Fruit fly (Drosophila melanogaster) whole organism, wandering third instar larva: Measurements from ENCODE around the gene Gr93d.
A peak's percentile ranks its signal among the peaks of the same experiment; 100 is the strongest.

Experiments
- Abd-B ChIP-seq: fragments of >200 bp; optimal IDR thresholded peaks from 2 replicates; lab custom pipeline; 2017; ENCODE audit warnings: missing biosample characterization, missing genetic modification characterization
- CG32264 ChIP-seq: fragments of 200-800 bp; sonication (Bioruptor generic); optimal IDR thresholded peaks from 2 replicates; lab custom pipeline; 2016; ENCODE audit warnings: missing biosample characterization, missing genetic modification characterization
- CG9705 ChIP-seq: fragments of 200-800 bp; sonication (Bioruptor generic); optimal IDR thresholded peaks from 2 replicates; lab custom pipeline; 2018; ENCODE audit warnings: missing biosample characterization, mild to moderate bottlenecking, missing genetic modification characterization
- CrebA ChIP-seq: fragments of 200-800 bp; sonication (Bioruptor generic); optimal IDR thresholded peaks from 2 replicates; lab custom pipeline; 2016; ENCODE audit warnings: missing biosample characterization, mild to moderate bottlenecking, missing genetic modification characterization, borderline replicate concordance
- Dfd ChIP-seq: fragments of >200 bp; optimal IDR thresholded peaks from 2 replicates; lab custom pipeline; 2017; ENCODE audit warnings: missing biosample characterization, missing genetic modification characterization
- Dif ChIP-seq: fragments of 200-275, 200-300 bp; sonication (Bioruptor generic); optimal IDR thresholded peaks from 2 replicates; lab custom pipeline; 2018; ENCODE audit warnings: missing biosample characterization, missing genetic modification characterization; ENCODE audit not compliant: partially characterized antibody
- GATAd ChIP-seq: sonication (Bioruptor generic); optimal IDR thresholded peaks from 2 replicates; lab custom pipeline; 2016; ENCODE audit warnings: missing biosample characterization, missing genetic modification characterization
- HLH106 ChIP-seq: fragments of 200-800 bp; optimal IDR thresholded peaks from 3 replicates; lab custom pipeline; 2019; ENCODE audit warnings: missing biosample characterization, mild to moderate bottlenecking, missing genetic modification characterization, moderate library complexity
- Hnf4 ChIP-seq: fragments of 200-800 bp; sonication (Bioruptor generic); optimal IDR thresholded peaks from 2 replicates; lab custom pipeline; 2016; ENCODE audit warnings: missing biosample characterization, mild to moderate bottlenecking, missing genetic modification characterization
- Hr83 ChIP-seq: fragments of 200-300 bp; sonication (Bioruptor generic); optimal IDR thresholded peaks from 2 replicates; lab custom pipeline; 2016; ENCODE audit warnings: missing biosample characterization, mild to moderate bottlenecking, missing genetic modification characterization, moderate library complexity; ENCODE audit not compliant: poor library complexity, severe bottlenecking
- Jra ChIP-seq: sonication (Bioruptor generic); optimal IDR thresholded peaks from 2 replicates; lab custom pipeline; 2016; ENCODE audit warnings: missing biosample characterization, missing genetic modification characterization
- Mio ChIP-seq: sonication (Bioruptor generic); optimal IDR thresholded peaks from 2 replicates; lab custom pipeline; 2016; ENCODE audit warnings: missing biosample characterization, missing genetic modification characterization
- Myc ChIP-seq: fragments of >200 bp; optimal IDR thresholded peaks from 2 replicates; lab custom pipeline; 2017
- N ChIP-seq: fragments of >200 bp; optimal IDR thresholded peaks from 2 replicates; lab custom pipeline; 2018; ENCODE audit warnings: missing biosample characterization, missing external identifiers, missing genetic modification characterization
- OdsH ChIP-seq: fragments of 200-800 bp; sonication (Bioruptor generic); optimal IDR thresholded peaks from 2 replicates; lab custom pipeline; 2016; ENCODE audit warnings: missing biosample characterization, mild to moderate bottlenecking, missing genetic modification characterization
- Rel ChIP-seq, 2 experiments: fragments of 200-800 bp; sonication (Bioruptor generic) in 1 of 2; optimal IDR thresholded peaks; 2 replicates in 1 of 2; 3 replicates in 1 of 2; lab custom pipeline; 2016 to 2019; ENCODE audit warnings: mild to moderate bottlenecking in 2 of 2, missing biosample characterization in 2 of 2, missing genetic modification characterization in 2 of 2, moderate library complexity in 1 of 2
- Sp1 ChIP-seq: fragments of 200-800 bp; sonication (Bioruptor generic); optimal IDR thresholded peaks from 3 replicates; lab custom pipeline; 2019; ENCODE audit warnings: missing biosample characterization, mild to moderate bottlenecking, missing genetic modification characterization, moderate library complexity
- br ChIP-seq: fragments of 200-800 bp; sonication (Bioruptor generic); optimal IDR thresholded peaks from 2 replicates; lab custom pipeline; 2016; ENCODE audit warnings: missing biosample characterization, missing genetic modification characterization
- brk ChIP-seq: fragments of 200-800 bp; sonication (Bioruptor generic); optimal IDR thresholded peaks from 2 replicates; lab custom pipeline; 2016; ENCODE audit warnings: missing biosample characterization, mild to moderate bottlenecking, missing genetic modification characterization
- dmrt93B ChIP-seq: fragments of 200-800 bp; sonication (Bioruptor generic); optimal IDR thresholded peaks from 2 replicates; lab custom pipeline; 2018; ENCODE audit warnings: missing biosample characterization, mild to moderate bottlenecking, missing genetic modification characterization
- dsf ChIP-seq: sonication (Bioruptor generic); optimal IDR thresholded peaks from 2 replicates; lab custom pipeline; 2016; ENCODE audit warnings: missing biosample characterization, missing genetic modification characterization, borderline replicate concordance
- ey ChIP-seq: fragments of 200-800 bp; sonication (Bioruptor generic); optimal IDR thresholded peaks from 2 replicates; lab custom pipeline; 2016; ENCODE audit warnings: missing biosample characterization, missing genetic modification characterization
- foxo ChIP-seq, 2 experiments: fragments of 200-800 bp; sonication (Bioruptor generic); optimal IDR thresholded peaks; 2 replicates in 1 of 2; 3 replicates in 1 of 2; lab custom pipeline; 2016 to 2017; ENCODE audit warnings: missing biosample characterization in 2 of 2, missing genetic modification characterization in 2 of 2
- fru ChIP-seq: fragments of 200-800 bp; sonication (Bioruptor generic); optimal IDR thresholded peaks from 3 replicates; lab custom pipeline; 2016; ENCODE audit warnings: missing biosample characterization, mild to moderate bottlenecking, missing genetic modification characterization
- h ChIP-seq: fragments of 200-800 bp; sonication (Bioruptor generic); optimal IDR thresholded peaks from 3 replicates; lab custom pipeline; 2016; ENCODE audit warnings: missing biosample characterization, mild to moderate bottlenecking, missing genetic modification characterization
- jim ChIP-seq: fragments of 175-275, 200-325 bp; sonication (Bioruptor generic); optimal IDR thresholded peaks from 2 replicates; lab custom pipeline; 2016; ENCODE audit warnings: missing biosample characterization, mild to moderate bottlenecking, missing genetic modification characterization
- lola ChIP-seq: fragments of >200 bp; optimal IDR thresholded peaks from 2 replicates; lab custom pipeline; 2017; ENCODE audit warnings: missing biosample characterization, missing genetic modification characterization
- pan ChIP-seq: fragments of >200 bp; optimal IDR thresholded peaks from 2 replicates; lab custom pipeline; 2017
- psq ChIP-seq: fragments of 200-800 bp; sonication (Bioruptor generic); optimal IDR thresholded peaks from 3 replicates; lab custom pipeline; 2017; ENCODE audit warnings: missing biosample characterization, mild to moderate bottlenecking, missing genetic modification characterization, moderate library complexity
- rgr ChIP-seq: fragments of 200-800 bp; sonication (Bioruptor generic); optimal IDR thresholded peaks from 3 replicates; lab custom pipeline; 2016; ENCODE audit warnings: missing biosample characterization, mild to moderate bottlenecking, missing genetic modification characterization
- sv ChIP-seq: fragments of 200-800 bp; sonication (Bioruptor generic); optimal IDR thresholded peaks from 3 replicates; lab custom pipeline; 2016; ENCODE audit warnings: missing biosample characterization, missing genetic modification characterization
- tai ChIP-seq: sonication (Bioruptor generic); optimal IDR thresholded peaks from 2 replicates; lab custom pipeline; 2016; ENCODE audit warnings: missing biosample characterization, missing genetic modification characterization
- usp ChIP-seq: fragments of >200 bp; optimal IDR thresholded peaks from 2 replicates; lab custom pipeline; 2017; ENCODE audit warnings: missing biosample characterization, missing genetic modification characterization
- woc ChIP-seq: sonication (Bioruptor generic); optimal IDR thresholded peaks from 2 replicates; lab custom pipeline; 2016; ENCODE audit warnings: missing biosample characterization, mild to moderate bottlenecking, missing genetic modification characterization

Gene Gr93d

dm6 chr3R:21825775-21826558 is 20.5 kb downstream of the Gr93d start:
- peak; percentile 0 for TF ChIP-seq h (GFP tag; lab: Kevin White, UChicago)
- TF ChIP-seq OdsH (GFP tag; lab: Kevin White, UChicago) = no peak
- no peak for TF ChIP-seq Hr83 (GFP tag; lab: Kevin White, UChicago)
- TF ChIP-seq Sp1 (GFP tag; lab: Kevin White, UChicago) = peak; percentile 1

DNA sequence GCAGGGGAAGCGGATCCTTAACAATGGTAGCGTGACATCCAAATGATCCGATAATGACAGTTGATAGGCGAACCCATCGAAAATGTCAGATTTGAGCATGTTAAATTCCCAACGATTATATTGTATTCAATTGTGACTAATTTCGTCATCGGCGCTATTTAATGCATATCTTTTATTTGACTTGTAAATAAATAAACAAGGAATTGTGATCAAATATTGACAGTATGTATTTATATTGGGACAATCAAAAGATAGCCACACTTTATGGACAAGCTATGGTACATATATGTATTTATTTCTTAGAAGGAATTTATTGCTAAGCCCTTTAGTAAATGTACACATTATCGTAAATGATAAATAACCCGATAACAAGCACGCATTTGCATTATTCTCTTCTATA is 21.3 kb downstream of the Gr93d start:
- no peak for TF ChIP-seq usp (GFP tag; lab: Kevin White, UChicago)
- no peak for TF ChIP-seq GATAd (GFP tag; lab: Kevin White, UChicago)
- TF ChIP-seq tai (GFP tag; lab: Kevin White, UChicago) = peak; percentile 3
- TF ChIP-seq Sp1 (GFP tag; lab: Kevin White, UChicago) = peak; percentile 16
- TF ChIP-seq dsf = no peak

DNA sequence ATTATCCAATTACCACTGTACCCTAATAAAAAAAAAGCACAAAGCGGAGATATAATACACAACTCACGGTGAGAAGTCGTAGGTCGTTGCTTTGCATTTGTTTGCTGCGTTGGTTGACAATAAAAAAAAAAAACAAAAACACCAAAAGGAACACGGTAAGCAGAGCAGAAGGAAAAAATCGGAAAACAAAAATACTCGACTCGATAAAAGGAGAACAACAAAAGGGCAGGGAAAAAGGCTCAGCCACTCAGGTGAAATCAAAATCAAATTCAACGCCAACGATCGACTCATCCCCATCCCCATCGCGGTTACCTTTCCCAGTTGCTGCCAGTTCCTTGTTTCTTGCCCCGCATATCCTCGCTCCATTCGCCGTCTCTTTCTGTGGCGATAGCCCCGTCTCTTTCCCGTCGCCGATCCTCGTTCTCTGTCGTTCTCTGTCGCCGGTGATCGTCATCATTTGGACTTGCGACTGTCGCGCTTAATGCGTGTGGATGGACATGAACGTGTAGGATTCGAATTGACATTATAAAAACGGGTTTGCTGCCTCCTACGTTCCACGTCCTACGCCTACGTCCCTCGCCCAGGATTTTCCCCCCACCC is 22.0 kb downstream of the Gr93d start:
- TF ChIP-seq Dif (GFP tag; lab: Kevin White, UChicago) (peak; percentile 33), Mio (GFP tag; lab: Kevin White, UChicago) (no peak), dmrt93B (GFP tag; lab: Kevin White, UChicago) (peak; percentile 24), woc (peak; percentile 13), brk (GFP tag; lab: Kevin White, UChicago) (no peak), fru (GFP tag; lab: Kevin White, UChicago) (no peak), br (GFP tag; lab: Kevin White, UChicago) (no peak), Jra (GFP tag; lab: Kevin White, UChicago) (no peak), jim (GFP tag; lab: Kevin White, UChicago) (no peak), sv (GFP tag; lab: Kevin White, UChicago) (no peak), usp (GFP tag; lab: Kevin White, UChicago) (no peak), Dfd (GFP tag; lab: Kevin White, UChicago) (no peak), GATAd (GFP tag; lab: Kevin White, UChicago) (no peak), CG9705 (GFP tag; lab: Kevin White, UChicago) (no peak), h (GFP tag; lab: Kevin White, UChicago) (no peak), N (GFP tag; lab: Kevin White, UChicago) (no peak), foxo (GFP tag; optimal IDR thresholded peaks at IDR 0.05; lab: Kevin White, UChicago) (peak in 1 of 2 experiments; percentile 10), OdsH (GFP tag; lab: Kevin White, UChicago) (no peak), psq (peak; percentile 38), Abd-B (no peak)

dm6 chr3R:21823699-21824406 is 22.6 kb downstream of the Gr93d start:
- TF ChIP-seq Hnf4 (GFP tag; lab: Kevin White, UChicago) (no peak), CrebA (GFP tag; lab: Kevin White, UChicago) (no peak), N (GFP tag; lab: Kevin White, UChicago) (no peak), Dif (GFP tag; lab: Kevin White, UChicago) (no peak), psq (peak; percentile 70), Myc (lab: Kevin White, UChicago) (no peak), Sp1 (GFP tag; lab: Kevin White, UChicago) (peak; percentile 58), fru (GFP tag; lab: Kevin White, UChicago) (peak; percentile 38), h (GFP tag; lab: Kevin White, UChicago) (peak; percentile 22), dmrt93B (GFP tag; lab: Kevin White, UChicago) (peak; percentile 79), Rel (GFP tag; optimal IDR thresholded peaks at IDR 0.05; lab: Kevin White, UChicago) (no peak), Rel (tag; optimal IDR thresholded peaks at IDR 0.05; lab: Kevin White, UChicago) (peak; percentile 17), CG9705 (GFP tag; lab: Kevin White, UChicago) (peak; percentile 50), rgr (GFP tag; lab: Kevin White, UChicago) (peak; percentile 34), brk (GFP tag; lab: Kevin White, UChicago) (no peak), foxo (GFP tag; optimal IDR thresholded peaks at IDR 0.05; lab: Kevin White, UChicago) (peak in 1 of 2 experiments; percentile 67), ey (GFP tag; lab: Kevin White, UChicago) (no peak), OdsH (GFP tag; lab: Kevin White, UChicago) (peak; percentile 53), CG32264 (GFP tag; lab: Kevin White, UChicago) (no peak), HLH106 (peak; percentile 74), lola (GFP tag; lab: Kevin White, UChicago) (no peak), pan (no peak)
